Fruit fly (Drosophila melanogaster): ENCODE data around the gene Vtld.
A peak's percentile ranks its signal among the peaks of the same experiment; 100 is the strongest.

Vtld gene

DNA sequence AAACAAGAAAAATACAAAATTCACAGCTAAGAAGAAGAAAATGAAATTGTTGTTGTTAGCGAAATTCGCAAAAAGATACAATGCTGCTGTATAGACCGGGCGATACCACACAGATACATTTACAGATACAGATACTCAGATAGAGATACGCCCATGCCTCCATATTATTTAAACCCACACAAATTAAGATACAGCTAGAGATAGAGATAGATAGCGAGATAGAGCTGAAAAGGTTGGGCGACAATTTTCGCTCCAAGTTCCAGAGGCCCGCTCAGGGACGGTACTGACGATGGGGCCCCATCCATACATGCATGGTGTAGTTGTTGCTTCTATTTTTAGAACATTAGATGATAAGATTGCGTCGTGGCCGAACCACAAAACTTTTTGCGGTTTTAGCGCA, 27.4 kb downstream of the Vtld start (continued):
- no peak for TF ChIP-seq dmrt99B (tag; optimal IDR thresholded peaks at IDR 0.05)
- no peak for TF ChIP-seq pan (optimal IDR thresholded peaks at IDR 0.05)
- TF ChIP-seq pan (GFP tag; optimal IDR thresholded peaks at IDR 0.05 in 1 of 2, IDR thresholded peaks at IDR 0.05 in 1 of 2): no peak
- peak; percentile 46 for TF ChIP-seq CG10543 (GFP tag; optimal IDR thresholded peaks at IDR 0.05)

DNA sequence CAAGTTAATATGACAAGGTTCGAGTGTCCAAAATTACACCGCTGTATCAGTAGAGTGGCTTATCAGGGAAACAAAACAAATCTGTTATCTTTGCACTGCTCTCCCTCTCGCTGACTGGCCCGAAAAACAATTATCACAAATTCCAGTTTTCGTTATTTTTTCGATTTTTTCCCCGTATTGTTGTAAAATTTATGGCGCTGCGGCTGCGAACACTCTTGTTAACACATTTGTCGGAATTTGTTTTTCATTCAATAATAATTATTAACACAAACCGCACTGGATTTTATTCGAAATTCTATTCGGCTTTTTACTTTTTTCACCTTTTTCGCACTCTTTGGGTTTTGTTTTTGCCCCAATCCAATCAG, 30.3 kb downstream of the Vtld start:
- no peak for TF ChIP-seq CG18011 (GFP tag; optimal IDR thresholded peaks at IDR 0.05)
- peak; percentile 68 for TF ChIP-seq sd (tag; optimal IDR thresholded peaks at IDR 0.05)
- TF ChIP-seq exex (tag; optimal IDR thresholded peaks at IDR 0.05): peak; percentile 31

DNA sequence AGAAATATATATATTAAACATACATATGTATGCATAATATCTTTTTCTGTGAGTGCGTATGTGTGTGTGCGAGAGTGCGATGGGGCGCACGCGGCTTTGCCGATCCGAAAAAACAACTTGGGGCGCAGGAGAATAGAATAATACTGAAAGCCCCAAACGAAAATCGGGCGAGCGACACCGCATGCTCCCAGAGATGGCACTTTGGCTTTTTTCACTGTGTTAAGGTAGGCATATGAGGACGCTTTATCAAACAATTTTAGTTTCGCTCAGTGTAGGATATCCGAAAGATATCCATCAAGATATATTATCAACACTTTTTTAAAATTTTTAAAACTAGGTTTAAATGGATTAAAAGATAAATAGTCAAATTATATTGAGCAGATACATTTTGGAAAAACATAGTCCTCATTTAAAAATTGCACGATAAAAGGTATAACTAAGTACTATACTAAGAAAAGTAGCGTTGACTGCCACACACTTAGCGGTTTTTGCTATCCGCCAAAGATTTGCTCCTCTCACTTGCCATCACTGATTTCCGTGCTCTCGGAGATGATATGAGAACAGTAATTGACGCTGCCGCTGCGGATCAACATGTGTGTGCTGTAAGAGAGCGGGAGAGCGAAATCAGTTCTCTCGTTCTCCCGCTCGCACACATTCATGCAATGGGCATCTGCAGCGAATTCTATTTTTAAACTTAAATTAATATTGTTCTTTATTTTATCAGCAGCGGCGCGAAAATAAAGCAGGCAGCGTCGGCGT, 30.9 kb downstream of the Vtld start:
- TF ChIP-seq cg (GFP tag; optimal IDR thresholded peaks at IDR 0.05): peak; percentile 79
- TF ChIP-seq da (GFP tag; optimal IDR thresholded peaks at IDR 0.05): no peak
- peak; percentile 61 for TF ChIP-seq CG10267 (tag; optimal IDR thresholded peaks at IDR 0.05)
- peak; percentile 3 for TF ChIP-seq lbe (GFP tag; optimal IDR thresholded peaks at IDR 0.05)
- TF ChIP-seq croc (GFP tag; conservative IDR thresholded peaks at IDR 0.05): peak; percentile 37; the same call in 2 of the 3 replicates
- peak; percentile 70 for TF ChIP-seq NfI (GFP tag; optimal IDR thresholded peaks at IDR 0.05)
- no peak for TF ChIP-seq emc (GFP tag; optimal IDR thresholded peaks at IDR 0.05)
- TF ChIP-seq CG18476 (GFP tag; optimal IDR thresholded peaks at IDR 0.05): peak; percentile 52
- peak; percentile 63 for TF ChIP-seq Nf-YC (tag; optimal IDR thresholded peaks at IDR 0.05)
- peak; percentile 54 for TF ChIP-seq CG17359 (tag; optimal IDR thresholded peaks at IDR 0.05)
- TF ChIP-seq pzg (GFP tag; optimal IDR thresholded peaks at IDR 0.05): no peak
- peak; percentile 75 for TF ChIP-seq CG10209 (GFP tag; optimal IDR thresholded peaks at IDR 0.05)
- TF ChIP-seq CG8089 (GFP tag; optimal IDR thresholded peaks at IDR 0.05): no peak
- peak; percentile 19 for TF ChIP-seq schlank (tag; optimal IDR thresholded peaks at IDR 0.05)
- TF ChIP-seq pum (GFP tag; optimal IDR thresholded peaks at IDR 0.05): peak; percentile 46
- peak; percentile 42; the same call in 1 of the 2 replicates for TF ChIP-seq ara (GFP tag; IDR thresholded peaks at IDR 0.05)
- peak; percentile 19 for TF ChIP-seq en (GFP tag; optimal IDR thresholded peaks at IDR 0.05)
- no peak for TF ChIP-seq CG14860 (GFP tag; IDR thresholded peaks at IDR 0.05; ENCODE audit: partially characterized antibody)
- TF ChIP-seq fd64A (GFP tag; optimal IDR thresholded peaks at IDR 0.05): peak; percentile 55
- peak; percentile 90 for TF ChIP-seq sens (GFP tag)
- TF ChIP-seq CG6175 (GFP tag; IDR thresholded peaks at IDR 0.05): no peak
- peak in 1 of 2 experiments; percentile 61 for TF ChIP-seq Dfd (GFP tag; optimal IDR thresholded peaks at IDR 0.05)
- peak; percentile 59 for TF ChIP-seq az2 (GFP tag; optimal IDR thresholded peaks at IDR 0.05)
- no peak for TF ChIP-seq Hand (GFP tag; optimal IDR thresholded peaks at IDR 0.05)
- peak; percentile 74 for TF ChIP-seq D19B (GFP tag; optimal IDR thresholded peaks at IDR 0.05)
- no peak; the same call in 2 of the 3 replicates for TF ChIP-seq CG34224 (GFP tag; IDR thresholded peaks at IDR 0.05; ENCODE audit: partially characterized antibody)
- no peak for TF ChIP-seq CG11560 (tag; IDR thresholded peaks at IDR 0.05)
- no peak for TF ChIP-seq CG16779 (GFP tag; IDR thresholded peaks at IDR 0.05)
- no peak for TF ChIP-seq cad (GFP tag; optimal IDR thresholded peaks at IDR 0.05)
- TF ChIP-seq ERR (GFP tag; optimal IDR thresholded peaks at IDR 0.05): no peak
- TF ChIP-seq CG13424 (tag; optimal IDR thresholded peaks at IDR 0.05): peak; percentile 68
- peak; percentile 24; the same call in 1 of the 2 replicates for TF ChIP-seq CG11247 (GFP tag; IDR thresholded peaks at IDR 0.05)
- TF ChIP-seq CG2712 (tag; optimal IDR thresholded peaks at IDR 0.05): peak; percentile 75
- peak; percentile 47 for TF ChIP-seq Sox102F (GFP tag; optimal IDR thresholded peaks at IDR 0.05)
- peak; percentile 38 to 48 for TF ChIP-seq bsh (GFP tag; optimal IDR thresholded peaks at IDR 0.05)
- TF ChIP-seq Ada2b (GFP tag; IDR thresholded peaks at IDR 0.05): no peak
- peak; percentile 75 for TF ChIP-seq Meics (GFP tag; optimal IDR thresholded peaks at IDR 0.05)
- peak; percentile 38 for TF ChIP-seq CG3407 (GFP tag; optimal IDR thresholded peaks at IDR 0.05)
- TF ChIP-seq Optix (GFP tag; IDR thresholded peaks at IDR 0.05): no peak

Data from whole organism, embryonic.